Worm (Caenorhabditis elegans) whole organism, early embryonic: ENCODE results near the gene ZK856.4.

ENCODE experiments used
- B0310.2 ChIP-seq: sonication (generic microtip); optimal IDR thresholded peaks from 2 replicates; lab custom pipeline; 2016; ENCODE audit warnings: mild to moderate bottlenecking, missing genetic modification characterization, missing compliant biosample characterization
- F13C5.2 ChIP-seq: sonication (generic microtip); optimal IDR thresholded peaks from 2 replicates; lab custom pipeline; 2017; ENCODE audit warnings: mild to moderate bottlenecking, missing genetic modification characterization, inconsistent platforms, missing compliant biosample characterization
- aly-1 ChIP-seq: sonication (generic microtip); optimal IDR thresholded peaks from 2 replicates; lab custom pipeline; 2016; ENCODE audit warnings: missing genetic modification characterization, missing compliant biosample characterization
- ama-1 ChIP-seq: fragments of 150-350 bp; optimal IDR thresholded peaks from 2 replicates; lab custom pipeline; 2014
- ceh-13 ChIP-seq: fragments of 200-800 bp; sonication (Bioruptor generic); optimal IDR thresholded peaks from 2 replicates; lab custom pipeline; 2018; ENCODE audit warnings: mild to moderate bottlenecking, missing genetic modification characterization, missing compliant biosample characterization
- ceh-36 ChIP-seq: sonication (generic microtip); optimal IDR thresholded peaks from 2 replicates; lab custom pipeline; 2016; ENCODE audit warnings: missing genetic modification characterization, inconsistent platforms, missing compliant biosample characterization
- ets-7 ChIP-seq: sonication (generic microtip); optimal IDR thresholded peaks from 2 replicates; lab custom pipeline; 2016; ENCODE audit warnings: missing genotype, missing genetic modification characterization, missing compliant biosample characterization
- flt-1 ChIP-seq: fragments of 200-800 bp; sonication (Bioruptor generic); IDR thresholded peaks from 2 replicates; pipeline ENCODE4 v1.3.6; 2022; ENCODE audit warnings: missing genetic modification characterization, missing compliant biosample characterization
- hmbx-1 ChIP-seq: sonication (generic microtip); optimal IDR thresholded peaks from 2 replicates; lab custom pipeline; 2016; ENCODE audit warnings: mild to moderate bottlenecking, missing genetic modification characterization, missing compliant biosample characterization
- hmg-4 ChIP-seq: fragments of 200-800 bp; sonication (Bioruptor generic); optimal IDR thresholded peaks from 2 replicates; lab custom pipeline; 2018; ENCODE audit warnings: mild to moderate bottlenecking, missing genetic modification characterization, missing compliant biosample characterization
- hnd-1 ChIP-seq: sonication (generic microtip); optimal IDR thresholded peaks from 2 replicates; lab custom pipeline; 2016; ENCODE audit warnings: missing genetic modification characterization, missing compliant biosample characterization
- pes-1 ChIP-seq: fragments of 200-800 bp; sonication (Bioruptor generic); IDR thresholded peaks from 2 replicates; pipeline ENCODE4 v1.3.6; 2022; ENCODE audit warnings: missing genetic modification reagents, missing genetic modification characterization, missing compliant biosample characterization
- scrt-1 ChIP-seq: fragments of 200-800 bp; sonication (Bioruptor generic); IDR thresholded peaks from 2 replicates; pipeline ENCODE4 v1.3.6; 2022; ENCODE audit warnings: missing genetic modification characterization, missing compliant biosample characterization
- sea-1 ChIP-seq: fragments of 200-800 bp; sonication (Bioruptor generic); conservative IDR thresholded peaks from 2 replicates; pipeline ENCODE4 v1.3.6; 2022; ENCODE audit warnings: missing genetic modification characterization, missing compliant biosample characterization
- tbx-11 ChIP-seq: fragments of 200-800 bp; sonication (Bioruptor generic); IDR thresholded peaks from 2 replicates; pipeline ENCODE4 v1.3.6; 2022; ENCODE audit warnings: missing genetic modification characterization, missing compliant biosample characterization
- tbx-37 ChIP-seq: fragments of 200-800 bp; sonication (Bioruptor generic); conservative IDR thresholded peaks from 2 replicates; pipeline ENCODE4 v1.3.6; 2022; ENCODE audit warnings: missing genetic modification reagents, missing genetic modification characterization, missing compliant biosample characterization
- tra-4 ChIP-seq: sonication (generic microtip); optimal IDR thresholded peaks from 2 replicates; lab custom pipeline; 2017; ENCODE audit warnings: missing genetic modification characterization, missing compliant biosample characterization

Gene ZK856.4

ce11 chrV:10225610-10226009 is 42.5 kb downstream of the ZK856.4 start, which contains the start of gene daf-36:
Gene daf-36, minus strand, starts transcription at chrV:10225710.
- TF ChIP-seq tbx-11 (no peak), tbx-37 (no peak), B0310.2 (tag; lab: Kevin White, UChicago) (no peak), pes-1 (GFP tag; lab: Robert Waterston, UW) (no peak), flt-1 (GFP tag; lab: Robert Waterston, UW) (no peak), F13C5.2 (tag; lab: Kevin White, UChicago) (no peak), sea-1 (GFP tag; lab: Robert Waterston, UW) (no peak), ets-7 (tag; lab: Kevin White, UChicago) (no peak), hmbx-1 (tag; lab: Kevin White, UChicago) (no peak), scrt-1 (no peak), tra-4 (tag; lab: Kevin White, UChicago) (no peak)

- TF ChIP-seq scrt-1 (no peak), tra-4 (tag; lab: Kevin White, UChicago) (no peak), aly-1 (tag; lab: Kevin White, UChicago) (no peak), B0310.2 (tag; lab: Kevin White, UChicago) (no peak), hmbx-1 (tag; lab: Kevin White, UChicago) (no peak), tbx-11 (no peak), sea-1 (GFP tag; lab: Robert Waterston, UW) (no peak), hmg-4 (no peak), tbx-37 (no peak), ets-7 (tag; lab: Kevin White, UChicago) (no peak)
Measured at ce11 chrV:10227333-10227732, 44.2 kb downstream of the ZK856.4 start, which contains the start of gene ttr-19. Gene ttr-19, minus strand, starts transcription at chrV:10227433.

ce11 chrV:10228360-10228759 is 45.3 kb downstream of the ZK856.4 start, which contains the start of gene fipr-4:
Gene fipr-4, minus strand, starts transcription at chrV:10228460.
- TF ChIP-seq pes-1 (GFP tag; lab: Robert Waterston, UW) (no peak), ceh-36 (tag; lab: Kevin White, UChicago) (no peak), F13C5.2 (tag; lab: Kevin White, UChicago) (no peak), ama-1 (lab: Kevin White, UChicago) (no peak), tbx-11 (no peak), sea-1 (GFP tag; lab: Robert Waterston, UW) (no peak), ceh-13 (GFP tag; lab: Kevin White, UChicago) (no peak), hmbx-1 (tag; lab: Kevin White, UChicago) (no peak), B0310.2 (tag; lab: Kevin White, UChicago) (no peak), tra-4 (tag; lab: Kevin White, UChicago) (no peak), ets-7 (tag; lab: Kevin White, UChicago) (no peak), tbx-37 (no peak), scrt-1 (no peak)

ce11 chrV:10229222-10229879 is 46.3 kb downstream of the ZK856.4 start, which contains the start of the genes pyt-1 and fipr-7:
Gene pyt-1, minus strand, starts transcription at chrV:10229322.
Gene fipr-7, plus strand, starts transcription at chrV:10229829.
- TF ChIP-seq pes-1 (GFP tag; lab: Robert Waterston, UW): no peak
- TF ChIP-seq ama-1 (lab: Kevin White, UChicago): no peak
- no peak for TF ChIP-seq ceh-36 (tag; lab: Kevin White, UChicago)
- no peak for TF ChIP-seq tbx-11
- TF ChIP-seq flt-1 (GFP tag; lab: Robert Waterston, UW): no peak
- TF ChIP-seq hmbx-1 (tag; lab: Kevin White, UChicago): no peak
- TF ChIP-seq hmg-4: no peak
- no peak for TF ChIP-seq tra-4 (tag; lab: Kevin White, UChicago)
- no peak for TF ChIP-seq F13C5.2 (tag; lab: Kevin White, UChicago)
- no peak for TF ChIP-seq sea-1 (GFP tag; lab: Robert Waterston, UW)
- no peak for TF ChIP-seq ceh-13 (GFP tag; lab: Kevin White, UChicago)
- TF ChIP-seq scrt-1: no peak
- no peak for TF ChIP-seq B0310.2 (tag; lab: Kevin White, UChicago)
- no peak for TF ChIP-seq aly-1 (tag; lab: Kevin White, UChicago)
- no peak for TF ChIP-seq tbx-37
- TF ChIP-seq ets-7 (tag; lab: Kevin White, UChicago): no peak

- TF ChIP-seq ceh-36 (tag; lab: Kevin White, UChicago) (no peak), pes-1 (GFP tag; lab: Robert Waterston, UW) (no peak), F13C5.2 (tag; lab: Kevin White, UChicago) (no peak), flt-1 (GFP tag; lab: Robert Waterston, UW) (no peak), tbx-37 (no peak), B0310.2 (tag; lab: Kevin White, UChicago) (no peak), tra-4 (tag; lab: Kevin White, UChicago) (no peak), hmbx-1 (tag; lab: Kevin White, UChicago) (no peak), ama-1 (lab: Kevin White, UChicago) (no peak), scrt-1 (no peak), ets-7 (tag; lab: Kevin White, UChicago) (no peak), ceh-13 (GFP tag; lab: Kevin White, UChicago) (no peak), sea-1 (GFP tag; lab: Robert Waterston, UW) (no peak), hmg-4 (no peak), hnd-1 (tag; lab: Kevin White, UChicago) (no peak), tbx-11 (no peak), aly-1 (tag; lab: Kevin White, UChicago) (no peak)
Measured at ce11 chrV:10230932-10231331, 47.8 kb downstream of the ZK856.4 start, which contains the start of gene fipr-6. Gene fipr-6, plus strand, starts transcription at chrV:10231232.

- TF ChIP-seq sea-1 (GFP tag; lab: Robert Waterston, UW): no peak
- no peak for TF ChIP-seq aly-1 (tag; lab: Kevin White, UChicago)
- TF ChIP-seq ceh-13 (GFP tag; lab: Kevin White, UChicago): no peak
- TF ChIP-seq ceh-36 (tag; lab: Kevin White, UChicago): no peak
- no peak for TF ChIP-seq F13C5.2 (tag; lab: Kevin White, UChicago)
- TF ChIP-seq B0310.2 (tag; lab: Kevin White, UChicago): no peak
- TF ChIP-seq flt-1 (GFP tag; lab: Robert Waterston, UW): no peak
- TF ChIP-seq tbx-11: no peak
- TF ChIP-seq tbx-37: no peak
- no peak for TF ChIP-seq tra-4 (tag; lab: Kevin White, UChicago)
- TF ChIP-seq hmg-4: no peak
Measured at ce11 chrV:10233330-10233729, 50.2 kb downstream of the ZK856.4 start, which contains the start of gene str-182. Gene str-182, minus strand, starts transcription at chrV:10233430.
